Worm (Caenorhabditis elegans) whole organism, early embryonic: ENCODE measurements around the gene B0024.4.

ENCODE experiments used
- ets-7 ChIP-seq: sonication (generic microtip); optimal IDR thresholded peaks from 2 replicates; lab custom pipeline; 2016; ENCODE audit warnings: missing genotype, missing genetic modification characterization, missing compliant biosample characterization
- flt-1 ChIP-seq: fragments of 200-800 bp; sonication (Bioruptor generic); IDR thresholded peaks from 2 replicates; pipeline ENCODE4 v1.3.6; 2022; ENCODE audit warnings: missing genetic modification characterization, missing compliant biosample characterization
- hmbx-1 ChIP-seq: sonication (generic microtip); optimal IDR thresholded peaks from 2 replicates; lab custom pipeline; 2016; ENCODE audit warnings: mild to moderate bottlenecking, missing genetic modification characterization, missing compliant biosample characterization
- hmg-4 ChIP-seq: fragments of 200-800 bp; sonication (Bioruptor generic); optimal IDR thresholded peaks from 2 replicates; lab custom pipeline; 2018; ENCODE audit warnings: mild to moderate bottlenecking, missing genetic modification characterization, missing compliant biosample characterization
- hnd-1 ChIP-seq: sonication (generic microtip); optimal IDR thresholded peaks from 2 replicates; lab custom pipeline; 2016; ENCODE audit warnings: missing genetic modification characterization, missing compliant biosample characterization
- tbx-11 ChIP-seq: fragments of 200-800 bp; sonication (Bioruptor generic); IDR thresholded peaks from 2 replicates; pipeline ENCODE4 v1.3.6; 2022; ENCODE audit warnings: missing genetic modification characterization, missing compliant biosample characterization
- tra-4 ChIP-seq: sonication (generic microtip); optimal IDR thresholded peaks from 2 replicates; lab custom pipeline; 2017; ENCODE audit warnings: missing genetic modification characterization, missing compliant biosample characterization

DNA sequence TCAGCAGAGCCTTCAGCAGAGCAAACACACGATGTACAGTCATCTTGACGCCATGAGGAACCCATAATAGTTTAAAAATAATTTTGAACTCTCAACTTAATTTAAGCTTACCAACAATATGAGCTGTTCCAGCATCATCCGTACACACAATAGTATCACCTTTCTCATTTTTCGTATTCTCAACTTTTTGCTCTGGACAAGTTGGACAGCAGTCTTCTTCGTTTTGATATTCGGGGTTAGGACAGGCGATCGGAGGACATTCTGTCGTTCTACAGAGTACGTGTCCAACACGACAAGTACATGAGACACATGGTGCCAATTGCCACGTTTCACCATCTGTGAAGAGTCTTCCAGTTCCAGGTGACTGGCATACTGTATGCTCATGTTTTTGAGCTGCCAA is 26.3 kb downstream of the B0024.4 start:
- TF ChIP-seq hmbx-1 (no peak), tbx-11 (no peak), hmg-4 (GFP tag; lab: Kevin White, UChicago) (no peak), tra-4 (tag; lab: Kevin White, UChicago) (no peak), flt-1 (GFP tag; lab: Robert Waterston, UW) (no peak), hnd-1 (tag; lab: Kevin White, UChicago) (no peak), ets-7 (tag; lab: Kevin White, UChicago) (no peak)
